In genomic region chrV:723895-724352, ce11 we compare ENCODE assay signal across 5 worm cellular contexts.
TF ChIP-seq lines count a peak whose summit lies in the region.

Gene fbxb-72, minus strand, starts transcription at chrV:723952.

TF ChIP-seq in whole organism, L1 larva, 84 proteins besides CTCF, POLR2A, EP300 and RAD21 (continued from another document and continues in another):
- TF ChIP-seq sox-4 (tag; optimal IDR thresholded peaks at IDR 0.05; lab: Kevin White, UChicago) = no peak
- TF ChIP-seq mdl-1 (tag; optimal IDR thresholded peaks at IDR 0.05; lab: Kevin White, UChicago) = no peak
- TF ChIP-seq ceh-82 (tag; optimal IDR thresholded peaks at IDR 0.05; lab: Kevin White, UChicago) = no peak
- no peak for TF ChIP-seq mef-2 (tag; optimal IDR thresholded peaks at IDR 0.05; lab: Kevin White, UChicago)
- TF ChIP-seq lin-14 (GFP tag; optimal IDR thresholded peaks at IDR 0.05; lab: Kevin White, UChicago) = peak; percentile 71
- peak; percentile 85 for TF ChIP-seq ztf-4 (tag; optimal IDR thresholded peaks at IDR 0.05; lab: Kevin White, UChicago)
- TF ChIP-seq isw-1 (GFP tag; IDR thresholded peaks at IDR 0.05; lab: Robert Waterston, UW) = no peak
- TF ChIP-seq nhr-90 (tag; optimal IDR thresholded peaks at IDR 0.05; lab: Kevin White, UChicago; ENCODE audit: poor library complexity) = peak; percentile 76
- TF ChIP-seq dpl-1 (GFP tag; optimal IDR thresholded peaks at IDR 0.05; lab: Kevin White, UChicago) = no peak
- no peak for TF ChIP-seq nhr-76 (tag; optimal IDR thresholded peaks at IDR 0.05; lab: Kevin White, UChicago)
- no peak for TF ChIP-seq pqm-1 (tag; optimal IDR thresholded peaks at IDR 0.05; lab: Kevin White, UChicago)
- TF ChIP-seq ceh-63 (GFP tag; optimal IDR thresholded peaks at IDR 0.05; lab: Kevin White, UChicago) = no peak
- peak; percentile 89 for TF ChIP-seq ama-1 (optimal IDR thresholded peaks at IDR 0.05; lab: Kevin White, UChicago)
- TF ChIP-seq lin-35 (GFP tag; optimal IDR thresholded peaks at IDR 0.05; lab: Kevin White, UChicago) = peak in 1 of 2 experiments; percentile 85
- TF ChIP-seq lsy-2 (tag; optimal IDR thresholded peaks at IDR 0.05; lab: Kevin White, UChicago) = peak; percentile 51 to 58
- TF ChIP-seq elt-2 (tag; optimal IDR thresholded peaks at IDR 0.05; lab: Kevin White, UChicago) = peak; percentile 60
- TF ChIP-seq nhr-84 (tag; optimal IDR thresholded peaks at IDR 0.05; lab: Kevin White, UChicago) = peak; percentile 59
- no peak for TF ChIP-seq pag-3 (tag; optimal IDR thresholded peaks at IDR 0.05; lab: Kevin White, UChicago; ENCODE audit: borderline replicate concordance, insufficient read depth)
- no peak for TF ChIP-seq zag-1 (tag; optimal IDR thresholded peaks at IDR 0.05; lab: Kevin White, UChicago)
- TF ChIP-seq unc-86 (tag; optimal IDR thresholded peaks at IDR 0.05; lab: Kevin White, UChicago) = no peak
- no peak for TF ChIP-seq ceh-90 (tag; optimal IDR thresholded peaks at IDR 0.05; lab: Kevin White, UChicago)
- TF ChIP-seq snu-23 (GFP tag; optimal IDR thresholded peaks at IDR 0.05; lab: Kevin White, UChicago) = peak; percentile 78
- no peak for TF ChIP-seq Y116A8C.19 (tag; optimal IDR thresholded peaks at IDR 0.05; lab: Kevin White, UChicago; ENCODE audit: borderline replicate concordance)
- TF ChIP-seq nhr-47 (tag; optimal IDR thresholded peaks at IDR 0.05; lab: Kevin White, UChicago) = peak; percentile 68
- no peak for TF ChIP-seq nhr-77 (tag; optimal IDR thresholded peaks at IDR 0.05; lab: Kevin White, UChicago)
- TF ChIP-seq irx-1 (tag; optimal IDR thresholded peaks at IDR 0.05; lab: Kevin White, UChicago) = peak; percentile 3

TF ChIP-seq in whole organism, L2 larva, 48 proteins besides CTCF, POLR2A, EP300 and RAD21 (continued from another document):
- peak; percentile 70 for TF ChIP-seq sma-3 (GFP tag; optimal IDR thresholded peaks at IDR 0.05; lab: Kevin White, UChicago)
- TF ChIP-seq nhr-21 (tag; optimal IDR thresholded peaks at IDR 0.05; lab: Kevin White, UChicago) = peak; percentile 95
- 0 out of 2 replicates have a peak, but pooled peaks have one; percentile 18 for TF ChIP-seq ztf-1 (GFP tag; conservative IDR thresholded peaks at IDR 0.05; lab: Robert Waterston, UW)
- TF ChIP-seq unc-39 (tag; optimal IDR thresholded peaks at IDR 0.05; lab: Kevin White, UChicago) = no peak
- peak in 1 of 2 experiments; percentile 87 for TF ChIP-seq lsy-2 (tag; optimal IDR thresholded peaks at IDR 0.05; lab: Kevin White, UChicago)
- peak; percentile 73 for TF ChIP-seq blmp-1 (tag; optimal IDR thresholded peaks at IDR 0.05; lab: Kevin White, UChicago; ENCODE audit: insufficient read depth)
- peak; percentile 71 for TF ChIP-seq F13H6.1 (tag; optimal IDR thresholded peaks at IDR 0.05; lab: Kevin White, UChicago)
- peak; percentile 5 for TF ChIP-seq aly-2 (tag; optimal IDR thresholded peaks at IDR 0.05; lab: Kevin White, UChicago)
- no peak for TF ChIP-seq elt-3 (tag; optimal IDR thresholded peaks at IDR 0.05; lab: Kevin White, UChicago)
- TF ChIP-seq lin-13 (GFP tag; optimal IDR thresholded peaks at IDR 0.05; lab: Kevin White, UChicago) = peak; percentile 53
- peak; percentile 89 for TF ChIP-seq ztf-4 (tag; optimal IDR thresholded peaks at IDR 0.05; lab: Kevin White, UChicago)
- peak; percentile 77 for TF ChIP-seq sma-9 (GFP tag; optimal IDR thresholded peaks at IDR 0.05; lab: Kevin White, UChicago)
- TF ChIP-seq sma-9 (tag; optimal IDR thresholded peaks at IDR 0.05; lab: Kevin White, UChicago) = no peak
- peak; percentile 85 for TF ChIP-seq crh-2 (tag; optimal IDR thresholded peaks at IDR 0.05; lab: Kevin White, UChicago)
- peak; percentile 98 for TF ChIP-seq ama-1 (optimal IDR thresholded peaks at IDR 0.05; lab: Kevin White, UChicago)
- TF ChIP-seq unc-62 (GFP tag; optimal IDR thresholded peaks at IDR 0.05; lab: Kevin White, UChicago) = no peak
- no peak for TF ChIP-seq nhr-11 (tag; optimal IDR thresholded peaks at IDR 0.05; lab: Kevin White, UChicago)

TF ChIP-seq in whole organism, L3 larva, 47 proteins besides CTCF, POLR2A, EP300 and RAD21 (continued from another document and continues in another):
- TF ChIP-seq daf-12 (tag; optimal IDR thresholded peaks at IDR 0.05; lab: Kevin White, UChicago) (no peak), elt-2 (tag; optimal IDR thresholded peaks at IDR 0.05; lab: Kevin White, UChicago) (peak; percentile 76), nfya-1 (tag; optimal IDR thresholded peaks at IDR 0.05; lab: Kevin White, UChicago; ENCODE audit: insufficient read depth) (peak; percentile 68), eor-1 (tag; optimal IDR thresholded peaks at IDR 0.05; lab: Kevin White, UChicago) (no peak), egl-5 (tag; optimal IDR thresholded peaks at IDR 0.05; lab: Kevin White, UChicago) (no peak), nhr-12 (tag; optimal IDR thresholded peaks at IDR 0.05; lab: Kevin White, UChicago) (no peak), elt-3 (tag; optimal IDR thresholded peaks at IDR 0.05; lab: Kevin White, UChicago) (peak in 1 of 3 experiments; percentile 4), mml-1 (tag; optimal IDR thresholded peaks at IDR 0.05; lab: Kevin White, UChicago) (no peak), nhr-11 (tag; optimal IDR thresholded peaks at IDR 0.05; lab: Kevin White, UChicago) (peak; percentile 2), lsy-12 (tag; optimal IDR thresholded peaks at IDR 0.05; lab: Kevin White, UChicago) (peak; percentile 49), ceh-16 (tag; optimal IDR thresholded peaks at IDR 0.05; lab: Kevin White, UChicago) (no peak), tbx-2 (tag; optimal IDR thresholded peaks at IDR 0.05; lab: Kevin White, UChicago) (peak; percentile 85), fkh-2 (tag; optimal IDR thresholded peaks at IDR 0.05; lab: Kevin White, UChicago) (no peak), nhr-23 (tag; optimal IDR thresholded peaks at IDR 0.05; lab: Kevin White, UChicago) (peak; percentile 78), unc-62 (GFP tag; optimal IDR thresholded peaks at IDR 0.05; lab: Kevin White, UChicago) (no peak), fkh-10 (GFP tag; optimal IDR thresholded peaks at IDR 0.05; lab: Kevin White, UChicago) (no peak), nhr-77 (tag; optimal IDR thresholded peaks at IDR 0.05; lab: Kevin White, UChicago) (peak; percentile 51), nhr-237 (tag; optimal IDR thresholded peaks at IDR 0.05; lab: Kevin White, UChicago) (no peak), ztf-4 (tag; optimal IDR thresholded peaks at IDR 0.05; lab: Kevin White, UChicago) (peak; percentile 66), aly-2 (tag; optimal IDR thresholded peaks at IDR 0.05; lab: Kevin White, UChicago) (peak; percentile 93), elt-1 (tag; optimal IDR thresholded peaks at IDR 0.05; lab: Kevin White, UChicago) (no peak), ztf-11 (tag; optimal IDR thresholded peaks at IDR 0.05; lab: Kevin White, UChicago) (no peak), fos-1 (tag; optimal IDR thresholded peaks at IDR 0.05; lab: Kevin White, UChicago) (no peak), pqm-1 (tag; optimal IDR thresholded peaks at IDR 0.05; lab: Kevin White, UChicago) (peak; percentile 94), skn-1 (tag; optimal IDR thresholded peaks at IDR 0.05; lab: Kevin White, UChicago) (peak; percentile 94), nhr-67 (tag; optimal IDR thresholded peaks at IDR 0.05; lab: Kevin White, UChicago) (peak; percentile 14), sea-2 (GFP tag; optimal IDR thresholded peaks at IDR 0.05; lab: Kevin White, UChicago) (no peak), mdl-1 (tag; optimal IDR thresholded peaks at IDR 0.05; lab: Kevin White, UChicago) (no peak), egl-27 (tag; optimal IDR thresholded peaks at IDR 0.05; lab: Kevin White, UChicago) (no peak), nhr-28 (tag; optimal IDR thresholded peaks at IDR 0.05; lab: Kevin White, UChicago) (peak; percentile 36), snpc-4 (tag; optimal IDR thresholded peaks at IDR 0.05; lab: Kevin White, UChicago) (no peak), nhr-25 (tag; optimal IDR thresholded peaks at IDR 0.05; lab: Kevin White, UChicago) (peak; percentile 3)

TF ChIP-seq in whole organism, L4 larva, 104 proteins besides CTCF, POLR2A, EP300 and RAD21 (continued from another document and continues in another):
- TF ChIP-seq zip-11 (GFP tag; IDR thresholded peaks at IDR 0.05; lab: Robert Waterston, UW) (no peak), T26A8.4 (GFP tag; IDR thresholded peaks at IDR 0.05; lab: Robert Waterston, UW) (peak; percentile 96), tag-97 (GFP tag; IDR thresholded peaks at IDR 0.05; lab: Robert Waterston, UW) (no peak), sdz-12 (GFP tag; optimal IDR thresholded peaks at IDR 0.05; lab: Kevin White, UChicago) (no peak), php-3 (GFP tag; IDR thresholded peaks at IDR 0.05; lab: Robert Waterston, UW) (peak; percentile 76; the same call in 1 of the 2 replicates), ztf-7 (tag; optimal IDR thresholded peaks at IDR 0.05; lab: Kevin White, UChicago) (peak; percentile 66), aly-2 (tag; optimal IDR thresholded peaks at IDR 0.05; lab: Kevin White, UChicago) (no peak), unc-130 (GFP tag; optimal IDR thresholded peaks at IDR 0.05; lab: Kevin White, UChicago) (no peak), nhr-6 (tag; optimal IDR thresholded peaks at IDR 0.05; lab: Kevin White, UChicago) (peak; percentile 93), fos-1 (tag; optimal IDR thresholded peaks at IDR 0.05; lab: Kevin White, UChicago) (no peak), nhr-237 (tag; optimal IDR thresholded peaks at IDR 0.05; lab: Kevin White, UChicago) (no peak), daf-16 (GFP tag; optimal IDR thresholded peaks at IDR 0.05; lab: Kevin White, UChicago) (peak; percentile 41 to 93), daf-16 (tag; optimal IDR thresholded peaks at IDR 0.05; lab: Kevin White, UChicago) (peak; percentile 89), madf-9 (GFP tag; conservative IDR thresholded peaks at IDR 0.05; lab: Robert Waterston, UW) (no peak), mep-1 (tag; optimal IDR thresholded peaks at IDR 0.05; lab: Kevin White, UChicago) (peak; percentile 96), nhr-41 (GFP tag; IDR thresholded peaks at IDR 0.05; lab: Robert Waterston, UW) (0 out of 2 replicates have a peak, but pooled peaks have one; percentile 7), set-16 (GFP tag; IDR thresholded peaks at IDR 0.05; lab: Robert Waterston, UW) (no peak), daf-12 (tag; optimal IDR thresholded peaks at IDR 0.05; lab: Kevin White, UChicago) (no peak), ceh-82 (tag; optimal IDR thresholded peaks at IDR 0.05; lab: Kevin White, UChicago) (no peak), snpc-1.2 (GFP tag; IDR thresholded peaks at IDR 0.05; lab: Robert Waterston, UW) (peak; percentile 58; the same call in 1 of the 2 replicates), ceh-62 (tag; optimal IDR thresholded peaks at IDR 0.05; lab: Kevin White, UChicago) (no peak), snpc-4 (tag; optimal IDR thresholded peaks at IDR 0.05; lab: Kevin White, UChicago) (no peak), mdl-1 (tag; optimal IDR thresholded peaks at IDR 0.05; lab: Kevin White, UChicago) (no peak), skn-1 (tag; optimal IDR thresholded peaks at IDR 0.05; lab: Kevin White, UChicago) (no peak), lin-1 (GFP tag; IDR thresholded peaks at IDR 0.05; lab: Robert Waterston, UW) (no peak; the same call in 1 of the 2 replicates), ZK337.2 (GFP tag; IDR thresholded peaks at IDR 0.05; lab: Robert Waterston, UW) (no peak), ctbp-1 (GFP tag; IDR thresholded peaks at IDR 0.05; lab: Robert Waterston, UW) (no peak), vab-7 (GFP tag; IDR thresholded peaks at IDR 0.05; lab: Robert Waterston, UW) (no peak), dpl-1 (GFP tag; optimal IDR thresholded peaks at IDR 0.05; lab: Kevin White, UChicago) (peak; percentile 31), pha-4 (GFP tag; IDR thresholded peaks at IDR 0.05; lab: Robert Waterston, UW) (peak; percentile 67; the same call in 1 of the 2 replicates), pha-4 (tag; optimal IDR thresholded peaks at IDR 0.05; lab: Kevin White, UChicago) (no peak), R02D3.7 (tag; optimal IDR thresholded peaks at IDR 0.05; lab: Kevin White, UChicago) (no peak), daf-19 (GFP tag; conservative IDR thresholded peaks at IDR 0.05; lab: Robert Waterston, UW) (no peak), T20F7.1 (GFP tag; optimal IDR thresholded peaks at IDR 0.05; lab: Kevin White, UChicago) (peak; percentile 70)

TF ChIP-seq in whole organism, young adult, 124 proteins besides CTCF, POLR2A, EP300 and RAD21 (continued from another document and continues in another):
- no peak for TF ChIP-seq B0261.1 (tag; optimal IDR thresholded peaks at IDR 0.05; lab: Kevin White, UChicago)
- peak; percentile 71; the same call in 1 of the 2 replicates for TF ChIP-seq C06A6.2 (GFP tag; conservative IDR thresholded peaks at IDR 0.05; lab: Robert Waterston, UW)
- TF ChIP-seq attf-5 (GFP tag; optimal IDR thresholded peaks at IDR 0.05; lab: Kevin White, UChicago) = peak; percentile 29
- peak; percentile 95 for TF ChIP-seq ZK185.1 (tag; optimal IDR thresholded peaks at IDR 0.05; lab: Kevin White, UChicago; ENCODE audit: poor library complexity, severe bottlenecking)
- peak; percentile 94 for TF ChIP-seq Y53G8AR.9 (GFP tag; conservative IDR thresholded peaks at IDR 0.05; lab: Robert Waterston, UW)
- TF ChIP-seq die-1 (tag; optimal IDR thresholded peaks at IDR 0.05; lab: Kevin White, UChicago) = no peak
- peak; percentile 78 for TF ChIP-seq K11D2.4 (GFP tag; IDR thresholded peaks at IDR 0.05; lab: Robert Waterston, UW)
- 0 out of 2 replicates have a peak, but pooled peaks have one; percentile 3 for TF ChIP-seq hmg-20 (GFP tag; IDR thresholded peaks at IDR 0.05; lab: Robert Waterston, UW)
- no peak for TF ChIP-seq fkh-3 (tag; optimal IDR thresholded peaks at IDR 0.05; lab: Kevin White, UChicago)
- TF ChIP-seq ekl-4 (GFP tag; IDR thresholded peaks at IDR 0.05; lab: Robert Waterston, UW) = no peak
- no peak for TF ChIP-seq ceh-40 (GFP tag; IDR thresholded peaks at IDR 0.05; lab: Robert Waterston, UW)
- no peak for TF ChIP-seq egl-18 (GFP tag; IDR thresholded peaks at IDR 0.05; lab: Robert Waterston, UW)
- TF ChIP-seq B0035.1 (tag; optimal IDR thresholded peaks at IDR 0.05; lab: Kevin White, UChicago) = peak; percentile 71
- TF ChIP-seq attf-3 (GFP tag; conservative IDR thresholded peaks at IDR 0.05; lab: Robert Waterston, UW) = no peak
- peak; percentile 74 for TF ChIP-seq athp-1 (tag; optimal IDR thresholded peaks at IDR 0.05; lab: Kevin White, UChicago)
- no peak for TF ChIP-seq rec-8 (tag; optimal IDR thresholded peaks at IDR 0.05; lab: Kevin White, UChicago)
- TF ChIP-seq lsl-1 (GFP tag; optimal IDR thresholded peaks at IDR 0.05; lab: Kevin White, UChicago) = no peak
- no peak for TF ChIP-seq mxl-1 (tag; optimal IDR thresholded peaks at IDR 0.05; lab: Kevin White, UChicago)
- TF ChIP-seq snpc-4 (GFP tag; optimal IDR thresholded peaks at IDR 0.05; lab: Kevin White, UChicago) = no peak
- TF ChIP-seq snpc-4 (tag; optimal IDR thresholded peaks at IDR 0.05; lab: Kevin White, UChicago) = peak in 3 of 4 experiments; percentile 1 to 41 (median 34)
- peak; percentile 66 for TF ChIP-seq madf-10 (tag; optimal IDR thresholded peaks at IDR 0.05; lab: Kevin White, UChicago)
- no peak for TF ChIP-seq F39B2.1 (GFP tag; IDR thresholded peaks at IDR 0.05; lab: Robert Waterston, UW)
- TF ChIP-seq nhr-179 (tag; optimal IDR thresholded peaks at IDR 0.05; lab: Kevin White, UChicago) = no peak
- no peak for TF ChIP-seq aptf-3 (GFP tag; IDR thresholded peaks at IDR 0.05; lab: Robert Waterston, UW)
- peak; percentile 53 for TF ChIP-seq K12H6.12 (tag; optimal IDR thresholded peaks at IDR 0.05; lab: Kevin White, UChicago)
- TF ChIP-seq tlf-1 (GFP tag; optimal IDR thresholded peaks at IDR 0.05; lab: Kevin White, UChicago) = peak; percentile 89
- no peak for TF ChIP-seq nfya-2 (GFP tag; IDR thresholded peaks at IDR 0.05; lab: Robert Waterston, UW)
- peak; percentile 38; the same call in 1 of the 2 replicates for TF ChIP-seq mcd-1 (GFP tag; IDR thresholded peaks at IDR 0.05; lab: Robert Waterston, UW)
- TF ChIP-seq ztf-18 (tag; optimal IDR thresholded peaks at IDR 0.05; lab: Kevin White, UChicago) = no peak
- TF ChIP-seq ztf-26 (tag; optimal IDR thresholded peaks at IDR 0.05; lab: Kevin White, UChicago) = peak; percentile 68
- peak; percentile 50 for TF ChIP-seq hmg-1.2 (GFP tag; IDR thresholded peaks at IDR 0.05; lab: Robert Waterston, UW)
- TF ChIP-seq ceh-91 (GFP tag; IDR thresholded peaks at IDR 0.05; lab: Robert Waterston, UW) = no peak
- TF ChIP-seq ceh-100 (GFP tag; IDR thresholded peaks at IDR 0.05; lab: Robert Waterston, UW) = no peak
- TF ChIP-seq madf-3 (GFP tag; IDR thresholded peaks at IDR 0.05; lab: Robert Waterston, UW) = 0 out of 2 replicates have a peak, but pooled peaks have one; percentile 9
- 0 out of 2 replicates have a peak, but pooled peaks have one; percentile 11 for TF ChIP-seq let-526 (GFP tag; IDR thresholded peaks at IDR 0.05; lab: Robert Waterston, UW)
- TF ChIP-seq xnd-1 (tag; optimal IDR thresholded peaks at IDR 0.05; lab: Kevin White, UChicago) = no peak
- no peak for TF ChIP-seq T26A5.8 (tag; optimal IDR thresholded peaks at IDR 0.05; lab: Kevin White, UChicago)
- TF ChIP-seq F22D6.2 (tag; optimal IDR thresholded peaks at IDR 0.05; lab: Kevin White, UChicago) = peak; percentile 85
